Fruit fly (Drosophila melanogaster) whole organism, embryonic: ENCODE measurements around the gene CG32271.

Experiments used
- Ada2b ChIP-seq: fragments of 200-800 bp; sonication (Bioruptor generic); IDR thresholded peaks from 2 replicates; pipeline ENCODE4 v1.3.6; 2022; ENCODE audit warnings: missing biosample characterization, missing genetic modification characterization
- Aef1 ChIP-seq: fragments of 200-800 bp; sonication (Bioruptor generic); IDR thresholded peaks from 3 replicates; pipeline ENCODE4 v1.3.6; 2022; ENCODE audit warnings: missing biosample characterization, missing genetic modification characterization
- CG1024 ChIP-seq: fragments of 200-800 bp; sonication (Bioruptor generic); IDR thresholded peaks from 2 replicates; pipeline ENCODE4 v1.3.6; 2022; ENCODE audit warnings: missing biosample characterization, missing genetic modification characterization
- CG10431 ChIP-seq: fragments of 200-800 bp; sonication (Bioruptor generic); optimal IDR thresholded peaks from 3 replicates; lab custom pipeline; 2018; ENCODE audit warnings: missing biosample characterization, mild to moderate bottlenecking, missing genetic modification characterization
- CG10959 ChIP-seq: fragments of 200-800 bp; sonication (Bioruptor generic); IDR thresholded peaks from 2 replicates; pipeline ENCODE4 v1.3.6; 2022; ENCODE audit warnings: missing biosample characterization, missing genetic modification characterization
- CG11085 ChIP-seq: fragments of 200-800 bp; sonication (Bioruptor generic); IDR thresholded peaks from 2 replicates; pipeline ENCODE4 v1.3.6; 2022; ENCODE audit warnings: missing biosample characterization, missing genetic modification characterization
- CG11093 ChIP-seq: fragments of 200-800 bp; sonication (Bioruptor generic); IDR thresholded peaks from 3 replicates; pipeline ENCODE4 v1.3.6; 2022; ENCODE audit warnings: missing biosample characterization, missing genetic modification characterization
- CG11560 ChIP-seq: fragments of 200-800 bp; sonication (Bioruptor generic); IDR thresholded peaks from 3 replicates; pipeline ENCODE4 v1.3.6; 2022; ENCODE audit warnings: missing biosample characterization, missing genetic modification characterization
- CG12104 ChIP-seq: fragments of 200-800 bp; sonication (Bioruptor generic); optimal IDR thresholded peaks from 3 replicates; lab custom pipeline; 2016; ENCODE audit warnings: missing biosample characterization, missing genetic modification characterization
- CG14441 ChIP-seq: fragments of 200-800 bp; sonication (Bioruptor generic); IDR thresholded peaks from 2 replicates; pipeline ENCODE4 v1.3.6; 2022; ENCODE audit warnings: missing biosample characterization, missing genetic modification characterization
- CG14965 ChIP-seq: fragments of 200-800 bp; sonication (Bioruptor generic); optimal IDR thresholded peaks from 2 replicates; lab custom pipeline; 2016; ENCODE audit warnings: missing biosample characterization, missing genetic modification characterization, borderline replicate concordance
- CG1602 ChIP-seq: fragments of 200-800 bp; sonication (Bioruptor generic); optimal IDR thresholded peaks from 3 replicates; lab custom pipeline; 2016; ENCODE audit warnings: missing biosample characterization, missing genetic modification characterization
- CG2116 ChIP-seq: fragments of 200-800 bp; sonication (Bioruptor generic); optimal IDR thresholded peaks from 3 replicates; lab custom pipeline; 2018; ENCODE audit warnings: missing biosample characterization, mild to moderate bottlenecking, missing genetic modification characterization
- CG2129 ChIP-seq: fragments of 200-800 bp; sonication (Bioruptor generic); IDR thresholded peaks from 2 replicates; pipeline ENCODE4 v1.3.6; 2022; ENCODE audit warnings: missing biosample characterization, missing genetic modification characterization; ENCODE audit not compliant: partially characterized antibody
- CG2875 ChIP-seq: fragments of 200-800 bp; sonication (Bioruptor generic); optimal IDR thresholded peaks from 2 replicates; lab custom pipeline; 2017; ENCODE audit warnings: missing biosample characterization, mild to moderate bottlenecking, missing genetic modification characterization, missing genetic modification reagents
- CG30403 ChIP-seq: fragments of 200-800 bp; sonication (Bioruptor generic); optimal IDR thresholded peaks from 3 replicates; lab custom pipeline; 2016; ENCODE audit warnings: missing biosample characterization, missing genetic modification characterization
- CG3065 ChIP-seq: fragments of 200-800 bp; sonication (Bioruptor generic); optimal IDR thresholded peaks from 2 replicates; lab custom pipeline; 2016; ENCODE audit warnings: missing biosample characterization, missing genetic modification characterization
- CG3281 ChIP-seq: fragments of 200-800 bp; sonication (Bioruptor generic); optimal IDR thresholded peaks from 3 replicates; lab custom pipeline; 2017; ENCODE audit warnings: missing biosample characterization, mild to moderate bottlenecking, missing genetic modification characterization
- CG3847 ChIP-seq: fragments of 200-800 bp; sonication (Bioruptor generic); IDR thresholded peaks from 2 replicates; pipeline ENCODE4 v1.3.6; 2022; ENCODE audit warnings: missing biosample characterization, missing genetic modification characterization
- CG4854 ChIP-seq: fragments of 200-800 bp; sonication (Bioruptor generic); optimal IDR thresholded peaks from 2 replicates; lab custom pipeline; 2016; ENCODE audit warnings: missing biosample characterization, missing genetic modification characterization, inconsistent platforms
- CG6689 ChIP-seq: fragments of 200-800 bp; sonication (Bioruptor generic); IDR thresholded peaks from 2 replicates; pipeline ENCODE4 v1.3.6; 2022; ENCODE audit warnings: missing biosample characterization, missing genetic modification characterization
- CG6765 ChIP-seq: fragments of 200-800 bp; sonication (Bioruptor generic); optimal IDR thresholded peaks from 3 replicates; lab custom pipeline; 2017; ENCODE audit warnings: missing biosample characterization, mild to moderate bottlenecking, missing genetic modification characterization
- CG6813 ChIP-seq: fragments of 200-800 bp; sonication (Bioruptor generic); optimal IDR thresholded peaks from 2 replicates; lab custom pipeline; 2017; ENCODE audit warnings: missing biosample characterization, missing genetic modification characterization, mild to moderate bottlenecking, moderate library complexity, missing genetic modification reagents
- CG8089 ChIP-seq: fragments of 200-800 bp; sonication (Bioruptor generic); optimal IDR thresholded peaks from 3 replicates; lab custom pipeline; 2016; ENCODE audit warnings: missing biosample characterization, missing genetic modification characterization
- CG8281 ChIP-seq: fragments of 200-800 bp; sonication (Bioruptor generic); optimal IDR thresholded peaks from 2 replicates; lab custom pipeline; 2018; ENCODE audit warnings: missing biosample characterization, mild to moderate bottlenecking, missing genetic modification characterization, moderate library complexity
- CG9215 ChIP-seq: fragments of 200-800 bp; sonication (Bioruptor generic); IDR thresholded peaks from 2 replicates; pipeline ENCODE4 v1.3.6; 2022; ENCODE audit warnings: missing biosample characterization, missing genetic modification characterization
- Deaf1 ChIP-seq: fragments of 200-800 bp; optimal IDR thresholded peaks from 3 replicates; lab custom pipeline; 2019; ENCODE audit warnings: missing biosample characterization, mild to moderate bottlenecking, missing genetic modification characterization, moderate library complexity
- Fer1 ChIP-seq: fragments of 200-800 bp; sonication (Bioruptor generic); optimal IDR thresholded peaks from 2 replicates; lab custom pipeline; 2017; ENCODE audit warnings: missing biosample characterization, mild to moderate bottlenecking, missing genetic modification characterization
- Gsc ChIP-seq: fragments of 200-800 bp; sonication (Bioruptor generic); IDR thresholded peaks from 2 replicates; pipeline ENCODE4 v1.3.6; 2022; ENCODE audit warnings: missing biosample characterization, missing genetic modification characterization
- H2.0 ChIP-seq: fragments of 200-800 bp; sonication (Bioruptor generic); IDR thresholded peaks from 2 replicates; pipeline ENCODE4 v1.3.6; 2022; ENCODE audit warnings: missing biosample characterization, missing genetic modification characterization
- HHEX ChIP-seq: fragments of 200-800 bp; sonication (Bioruptor generic); optimal IDR thresholded peaks from 3 replicates; lab custom pipeline; 2017; ENCODE audit warnings: missing biosample characterization, mild to moderate bottlenecking, missing genetic modification characterization, missing genetic modification reagents
- HLHmδ ChIP-seq: fragments of 200-800 bp; sonication (Bioruptor generic); optimal IDR thresholded peaks from 2 replicates; lab custom pipeline; 2018; ENCODE audit warnings: missing biosample characterization, mild to moderate bottlenecking, missing genetic modification characterization, moderate library complexity
- Hmr ChIP-seq: fragments of 200-800 bp; sonication (Bioruptor generic); optimal IDR thresholded peaks from 3 replicates; lab custom pipeline; 2017; ENCODE audit warnings: mild to moderate bottlenecking, missing biosample characterization, missing genetic modification reagents, missing genetic modification characterization
- Hr3 ChIP-seq: fragments of 200-800 bp; sonication (Bioruptor generic); optimal IDR thresholded peaks from 3 replicates; lab custom pipeline; 2016; ENCODE audit warnings: missing biosample characterization, missing genetic modification characterization
- NFAT ChIP-seq: fragments of 200-800 bp; sonication (Bioruptor generic); IDR thresholded peaks from 2 replicates; pipeline ENCODE4 v1.3.6; 2022; ENCODE audit warnings: missing biosample characterization, missing genetic modification characterization
- NK7.1 ChIP-seq: fragments of 200-800 bp; sonication (Bioruptor generic); optimal IDR thresholded peaks from 3 replicates; lab custom pipeline; 2016; ENCODE audit warnings: missing biosample characterization, missing genetic modification characterization
- Pdp1 ChIP-seq, 2 experiments: fragments of 200-800 bp; sonication (Bioruptor generic); optimal IDR thresholded peaks; 3 replicates each; lab custom pipeline; 2016; ENCODE audit warnings: missing biosample characterization in 2 of 2, missing genetic modification characterization in 2 of 2, mild to moderate bottlenecking in 1 of 2, moderate library complexity in 1 of 2
- Xrp1 ChIP-seq: fragments of 200-800 bp; sonication (Bioruptor generic); IDR thresholded peaks from 2 replicates; pipeline ENCODE4 v1.3.6; 2022; ENCODE audit warnings: missing biosample characterization, missing genetic modification characterization
- al ChIP-seq: fragments of 200-800 bp; sonication (Bioruptor generic); IDR thresholded peaks from 2 replicates; pipeline ENCODE4 v1.3.6; 2022; ENCODE audit warnings: missing biosample characterization, missing genetic modification characterization
- chinmo ChIP-seq: fragments of 200-800 bp; sonication (Bioruptor generic); IDR thresholded peaks from 4 replicates; pipeline ENCODE4 v1.3.6; 2022; ENCODE audit warnings: missing biosample characterization, missing genetic modification characterization; ENCODE audit not compliant: partially characterized antibody
- chn ChIP-seq: fragments of 200-800 bp; sonication (Bioruptor generic); optimal IDR thresholded peaks from 2 replicates; lab custom pipeline; 2016; ENCODE audit warnings: missing biosample characterization, missing genetic modification characterization
- dimm ChIP-seq: fragments of 200-800 bp; sonication (Bioruptor generic); IDR thresholded peaks from 2 replicates; pipeline ENCODE4 v1.3.6; 2022; ENCODE audit warnings: missing biosample characterization, missing genetic modification characterization
- dm ChIP-seq: fragments of 200-800 bp; sonication (Bioruptor generic); optimal IDR thresholded peaks from 3 replicates; lab custom pipeline; 2016; ENCODE audit warnings: missing biosample characterization, missing genetic modification characterization
- gce ChIP-seq: fragments of 200-800 bp; sonication (Bioruptor generic); IDR thresholded peaks from 3 replicates; pipeline ENCODE4 v1.3.6; 2022; ENCODE audit warnings: missing biosample characterization, missing genetic modification characterization
- mirr ChIP-seq: fragments of 200-800 bp; sonication (Bioruptor generic); optimal IDR thresholded peaks from 3 replicates; lab custom pipeline; 2018; ENCODE audit warnings: missing biosample characterization, mild to moderate bottlenecking, missing genetic modification characterization
- ro ChIP-seq: fragments of 200-800 bp; sonication (Bioruptor generic); IDR thresholded peaks from 2 replicates; pipeline ENCODE4 v1.3.6; 2022; ENCODE audit warnings: missing biosample characterization, missing genetic modification characterization
- slp2 ChIP-seq: fragments of 200-800 bp; sonication (Bioruptor generic); optimal IDR thresholded peaks from 2 replicates; lab custom pipeline; 2016; ENCODE audit warnings: missing biosample characterization, missing genetic modification characterization
- usp ChIP-seq: fragments of >200 bp; optimal IDR thresholded peaks from 2 replicates; lab custom pipeline; 2017; ENCODE audit warnings: missing biosample characterization, missing genetic modification characterization
- z ChIP-seq: fragments of 200-800 bp; sonication (Bioruptor generic); IDR thresholded peaks from 3 replicates; pipeline ENCODE4 v1.3.6; 2022; ENCODE audit warnings: missing biosample characterization, missing genetic modification characterization

The CG32271 gene

dm6 chr3L:3198447-3199402 is 4.2 kb downstream of the CG32271 start, which contains the start of the genes CG32276 and gry (continued):
- TF ChIP-seq NFAT (GFP tag; lab: Robert Waterston, UW) (peak; percentile 75), slp2 (GFP tag; lab: Kevin White, UChicago) (peak; percentile 67), Aef1 (GFP tag; lab: Robert Waterston, UW) (peak; percentile 70), chn (GFP tag; lab: Kevin White, UChicago) (peak; percentile 77), Fer1 (GFP tag; lab: Kevin White, UChicago) (peak; percentile 77), CG6765 (GFP tag; lab: Kevin White, UChicago) (no peak), Xrp1 (peak; percentile 72; the same call in 1 of the 2 replicates), dm (GFP tag; lab: Kevin White, UChicago) (peak; percentile 81), Deaf1 (no peak), CG1024 (GFP tag; lab: Robert Waterston, UW) (peak; percentile 46; the same call in 1 of the 2 replicates), Gsc (GFP tag; lab: Robert Waterston, UW) (no peak), CG3281 (GFP tag; lab: Kevin White, UChicago) (peak; percentile 83), CG14441 (GFP tag; lab: Robert Waterston, UW) (peak; percentile 60), Hr3 (GFP tag; lab: Kevin White, UChicago) (peak; percentile 70), gce (GFP tag; lab: Robert Waterston, UW) (no peak), chinmo (GFP tag; lab: Robert Waterston, UW) (0 out of 4 replicates have a peak, but pooled peaks have one; percentile 54), ro (GFP tag; lab: Robert Waterston, UW) (0 out of 2 replicates have a peak, but pooled peaks have one; percentile 16), CG10431 (GFP tag; lab: Kevin White, UChicago) (no peak), al (peak; percentile 73), usp (GFP tag; lab: Kevin White, UChicago) (no peak), CG1602 (GFP tag; lab: Kevin White, UChicago) (peak; percentile 66), HHEX (GFP tag; lab: Kevin White, UChicago) (peak; percentile 58), CG6689 (peak; percentile 69), CG3847 (GFP tag; lab: Robert Waterston, UW) (peak; percentile 83), H2.0 (GFP tag; lab: Robert Waterston, UW) (no peak; the same call in 1 of the 2 replicates), CG4854 (GFP tag; lab: Kevin White, UChicago) (no peak), CG8281 (tag; lab: Kevin White, UChicago) (peak; percentile 40), HLHmδ (GFP tag; lab: Kevin White, UChicago) (peak; percentile 50), CG6813 (GFP tag; lab: Kevin White, UChicago) (no peak), Hmr (GFP tag; lab: Kevin White, UChicago) (peak; percentile 76), dimm (GFP tag; lab: Robert Waterston, UW) (no peak), CG11085 (GFP tag; lab: Robert Waterston, UW) (0 out of 2 replicates have a peak, but pooled peaks have one; percentile 27), z (GFP tag; lab: Robert Waterston, UW) (0 out of 3 replicates have a peak, but pooled peaks have one; percentile 34), CG11560 (tag; lab: Robert Waterston, UW) (no peak), CG14965 (no peak), CG11093 (GFP tag; lab: Robert Waterston, UW) (peak; percentile 65; the same call in 2 of the 3 replicates), CG2875 (GFP tag; lab: Kevin White, UChicago) (no peak), CG12104 (GFP tag; lab: Kevin White, UChicago) (peak; percentile 53), Ada2b (peak; percentile 72), mirr (peak; percentile 70), CG3065 (peak; percentile 50), CG9215 (GFP tag; lab: Robert Waterston, UW) (peak; percentile 64), CG10959 (GFP tag; lab: Robert Waterston, UW) (peak; percentile 43; the same call in 1 of the 2 replicates), CG30403 (GFP tag; lab: Kevin White, UChicago) (peak; percentile 84), CG8089 (GFP tag; lab: Kevin White, UChicago) (peak; percentile 58), CG2129 (GFP tag; lab: Robert Waterston, UW) (no peak), Pdp1 (GFP tag; optimal IDR thresholded peaks at IDR 0.05; lab: Kevin White, UChicago) (peak in 1 of 2 experiments; percentile 83), NK7.1 (peak; percentile 33), CG2116 (GFP tag; lab: Kevin White, UChicago) (peak; percentile 93)
